Worm (Caenorhabditis elegans): ENCODE results near the gene dld-1.

DNA sequence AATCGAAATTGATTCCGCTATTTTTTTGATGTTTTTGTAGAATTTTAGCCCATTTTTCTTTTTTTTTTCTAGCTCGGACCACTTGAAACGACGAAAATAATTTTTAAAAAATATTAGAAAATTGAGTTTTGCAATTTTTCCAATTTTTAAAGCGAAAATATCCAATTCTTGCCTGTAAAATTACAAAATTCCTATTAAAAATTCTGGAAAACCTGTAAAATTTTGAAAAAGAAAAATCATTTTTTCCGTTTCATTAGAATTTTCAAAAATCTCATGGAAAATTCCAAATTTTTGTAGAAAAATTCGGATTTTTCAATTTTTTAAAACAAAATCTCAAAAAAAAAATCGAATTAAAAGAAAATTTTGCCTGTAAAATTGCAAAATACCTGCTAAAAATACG is 4.7 kb downstream of the dld-1 start:
- TF ChIP-seq W03F9.2 (tag; optimal IDR thresholded peaks at IDR 0.05) (no peak), dao-5 (tag; optimal IDR thresholded peaks at IDR 0.05) (no peak)
